Worm (Caenorhabditis elegans) whole organism, midembryonic: Measurements from ENCODE around the gene vps-15.

Experiments used
- flt-1 ChIP-seq: fragments of 200-800 bp; sonication (Bioruptor generic); IDR thresholded peaks from 2 replicates; pipeline ENCODE4 v1.3.6; 2022; ENCODE audit warnings: missing genetic modification characterization, missing compliant biosample characterization
- klf-2 ChIP-seq: fragments of 200-800 bp; sonication (Bioruptor generic); conservative IDR thresholded peaks from 2 replicates; pipeline ENCODE4 v1.3.6; 2022; ENCODE audit warnings: missing genetic modification reagents, missing genetic modification characterization, missing compliant biosample characterization

- TF ChIP-seq klf-2 (GFP tag; lab: Robert Waterston, UW) (no peak), flt-1 (GFP tag; lab: Robert Waterston, UW) (no peak)
Measured at ce11 chrII:11963132-11963630, 47.5 kb upstream of the vps-15 start.
